Fruit fly (Drosophila melanogaster) whole organism, embryonic: Measurements from ENCODE around the gene CG6040.

Source experiments
- ATbp ChIP-seq: fragments of 200-800 bp; sonication (Bioruptor generic); optimal IDR thresholded peaks from 2 replicates; lab custom pipeline; 2017; ENCODE audit warnings: missing biosample characterization, mild to moderate bottlenecking, missing genetic modification characterization, missing genetic modification reagents
- Atf-2 ChIP-seq: fragments of 200-800 bp; sonication (Bioruptor generic); optimal IDR thresholded peaks from 2 replicates; lab custom pipeline; 2016; ENCODE audit warnings: missing biosample characterization, missing genetic modification characterization
- CG10431 ChIP-seq: fragments of 200-800 bp; sonication (Bioruptor generic); optimal IDR thresholded peaks from 3 replicates; lab custom pipeline; 2018; ENCODE audit warnings: missing biosample characterization, mild to moderate bottlenecking, missing genetic modification characterization
- CG11093 ChIP-seq: fragments of 200-800 bp; sonication (Bioruptor generic); IDR thresholded peaks from 3 replicates; pipeline ENCODE4 v1.3.6; 2022; ENCODE audit warnings: missing biosample characterization, missing genetic modification characterization
- CG11398 ChIP-seq: fragments of 200-800 bp; sonication (Bioruptor generic); optimal IDR thresholded peaks from 2 replicates; lab custom pipeline; 2016; ENCODE audit warnings: missing biosample characterization, missing genetic modification characterization
- CG12391 ChIP-seq: fragments of 200-800 bp; sonication (Bioruptor generic); optimal IDR thresholded peaks from 3 replicates; lab custom pipeline; 2018; ENCODE audit warnings: missing biosample characterization, mild to moderate bottlenecking, missing genetic modification characterization, moderate library complexity
- CG15011 ChIP-seq: fragments of 200-800 bp; sonication (Bioruptor generic); optimal IDR thresholded peaks from 3 replicates; lab custom pipeline; 2018; ENCODE audit warnings: missing biosample characterization, mild to moderate bottlenecking, missing genetic modification characterization
- CG15073 ChIP-seq: fragments of 200-800 bp; sonication (Bioruptor generic); optimal IDR thresholded peaks from 2 replicates; lab custom pipeline; 2016; ENCODE audit warnings: missing biosample characterization, missing genetic modification characterization
- CG16813 ChIP-seq: fragments of 200-800 bp; sonication (Bioruptor generic); IDR thresholded peaks from 3 replicates; pipeline ENCODE4 v1.3.6; 2022; ENCODE audit warnings: missing biosample characterization, missing genetic modification characterization; ENCODE audit not compliant: partially characterized antibody
- CG18599 ChIP-seq: fragments of 200-800 bp; sonication (Bioruptor generic); optimal IDR thresholded peaks from 3 replicates; lab custom pipeline; 2017; ENCODE audit warnings: missing biosample characterization, missing genetic modification characterization, mild to moderate bottlenecking, moderate library complexity, missing genetic modification reagents
- CG2120 ChIP-seq: fragments of 200-800 bp; sonication (Bioruptor generic); optimal IDR thresholded peaks from 3 replicates; lab custom pipeline; 2016; ENCODE audit warnings: missing biosample characterization, missing genetic modification characterization
- CG34422 ChIP-seq: fragments of 200-800 bp; sonication (Bioruptor generic); IDR thresholded peaks from 3 replicates; pipeline ENCODE4 v1.3.6; 2022; ENCODE audit warnings: missing biosample characterization, missing genetic modification characterization
- CG42726 ChIP-seq: fragments of 200-800 bp; sonication (Bioruptor generic); IDR thresholded peaks from 2 replicates; pipeline ENCODE4 v1.3.6; 2022; ENCODE audit warnings: missing biosample characterization, missing genetic modification characterization; ENCODE audit not compliant: partially characterized antibody
- CG4424 ChIP-seq: fragments of 200-800 bp; sonication (Bioruptor generic); optimal IDR thresholded peaks from 3 replicates; lab custom pipeline; 2016; ENCODE audit warnings: missing biosample characterization, missing genetic modification characterization
- CG9609 ChIP-seq: fragments of 200-800 bp; sonication (Bioruptor generic); optimal IDR thresholded peaks from 3 replicates; lab custom pipeline; 2016; ENCODE audit warnings: missing biosample characterization, missing genetic modification characterization
- CG9727 ChIP-seq: fragments of 200-800 bp; sonication (Bioruptor generic); optimal IDR thresholded peaks from 3 replicates; lab custom pipeline; 2017; ENCODE audit warnings: missing biosample characterization, mild to moderate bottlenecking, missing genetic modification characterization
- CG9876 ChIP-seq: fragments of 200-800 bp; sonication (Bioruptor generic); optimal IDR thresholded peaks from 2 replicates; lab custom pipeline; 2016; ENCODE audit warnings: missing biosample characterization, missing genetic modification characterization
- Dad ChIP-seq: fragments of 200-800 bp; sonication (Bioruptor generic); optimal IDR thresholded peaks from 3 replicates; lab custom pipeline; 2016; ENCODE audit warnings: missing biosample characterization, missing genetic modification characterization
- Dek ChIP-seq: fragments of 200-800 bp; sonication (Bioruptor generic); optimal IDR thresholded peaks from 3 replicates; lab custom pipeline; 2019; ENCODE audit warnings: missing biosample characterization, mild to moderate bottlenecking, missing genetic modification characterization, moderate library complexity
- Gug ChIP-seq: fragments of 200-800 bp; sonication (Bioruptor generic); IDR thresholded peaks from 4 replicates; pipeline ENCODE4 v1.3.6; 2022; ENCODE audit warnings: missing biosample characterization, missing genetic modification characterization
- HLH54F ChIP-seq: fragments of 200-800 bp; sonication (Bioruptor generic); optimal IDR thresholded peaks from 3 replicates; lab custom pipeline; 2016; ENCODE audit warnings: missing biosample characterization, missing genetic modification characterization
- Hand ChIP-seq: fragments of 200-800 bp; sonication (Bioruptor generic); optimal IDR thresholded peaks from 2 replicates; lab custom pipeline; 2017; ENCODE audit warnings: mild to moderate bottlenecking, missing biosample characterization, missing genetic modification reagents, missing genetic modification characterization
- Hr3 ChIP-seq: fragments of 200-800 bp; sonication (Bioruptor generic); optimal IDR thresholded peaks from 3 replicates; lab custom pipeline; 2016; ENCODE audit warnings: missing biosample characterization, missing genetic modification characterization
- Mad ChIP-seq: fragments of 200-800 bp; sonication (Bioruptor generic); optimal IDR thresholded peaks from 2 replicates; lab custom pipeline; 2016; ENCODE audit warnings: missing biosample characterization, missing genetic modification characterization
- Neu2 ChIP-seq: fragments of 200-800 bp; sonication (Bioruptor generic); optimal IDR thresholded peaks from 3 replicates; lab custom pipeline; 2016; ENCODE audit warnings: missing biosample characterization, missing genetic modification characterization, borderline replicate concordance
- Nf-YA ChIP-seq: fragments of 200-800 bp; sonication (Bioruptor generic); IDR thresholded peaks from 2 replicates; pipeline ENCODE4 v1.3.6; 2022; ENCODE audit warnings: missing biosample characterization, missing genetic modification characterization
- Usf ChIP-seq: fragments of 200-800 bp; sonication (Bioruptor generic); optimal IDR thresholded peaks from 2 replicates; lab custom pipeline; 2017; ENCODE audit warnings: missing genotype, missing biosample characterization, missing genetic modification characterization
- ab ChIP-seq: fragments of 200-800 bp; sonication (Bioruptor generic); optimal IDR thresholded peaks from 2 replicates; lab custom pipeline; 2016; ENCODE audit warnings: missing biosample characterization, missing genetic modification characterization
- ac ChIP-seq: fragments of 200-800 bp; sonication (Bioruptor generic); optimal IDR thresholded peaks from 3 replicates; lab custom pipeline; 2017; ENCODE audit warnings: missing biosample characterization, mild to moderate bottlenecking, missing genetic modification characterization
- al ChIP-seq: fragments of 200-800 bp; sonication (Bioruptor generic); IDR thresholded peaks from 2 replicates; pipeline ENCODE4 v1.3.6; 2022; ENCODE audit warnings: missing biosample characterization, missing genetic modification characterization
- ase ChIP-seq: fragments of 200-800 bp; sonication (Bioruptor generic); IDR thresholded peaks from 3 replicates; pipeline ENCODE4 v1.3.6; 2022; ENCODE audit warnings: missing biosample characterization, missing genetic modification characterization
- ash1 ChIP-seq: fragments of 200-800 bp; sonication (Bioruptor generic); optimal IDR thresholded peaks from 2 replicates; lab custom pipeline; 2018; ENCODE audit warnings: missing biosample characterization, mild to moderate bottlenecking, missing genetic modification characterization
- cato ChIP-seq: fragments of 200-800 bp; sonication (Bioruptor generic); optimal IDR thresholded peaks from 2 replicates; lab custom pipeline; 2016; ENCODE audit warnings: missing biosample characterization, missing genetic modification characterization, borderline replicate concordance
- crc ChIP-seq: fragments of 200-800 bp; sonication (Bioruptor generic); optimal IDR thresholded peaks from 2 replicates; lab custom pipeline; 2016; ENCODE audit warnings: missing biosample characterization, missing genetic modification characterization
- crol ChIP-seq: fragments of 200-800 bp; sonication (Bioruptor generic); IDR thresholded peaks from 2 replicates; pipeline ENCODE4 v1.3.6; 2022; ENCODE audit warnings: missing biosample characterization, missing genetic modification characterization
- dan ChIP-seq: fragments of 200-800 bp; sonication (Bioruptor generic); IDR thresholded peaks from 2 replicates; pipeline ENCODE4 v1.3.6; 2022; ENCODE audit warnings: missing biosample characterization, missing genetic modification characterization
- exex ChIP-seq: fragments of 200-800 bp; sonication (Bioruptor generic); optimal IDR thresholded peaks from 4 replicates; lab custom pipeline; 2018; ENCODE audit warnings: missing biosample characterization, mild to moderate bottlenecking, missing genetic modification characterization, moderate library complexity
- fd102C ChIP-seq: fragments of 200-800 bp; sonication (Bioruptor generic); optimal IDR thresholded peaks from 2 replicates; lab custom pipeline; 2018; ENCODE audit warnings: missing biosample characterization, mild to moderate bottlenecking, missing genetic modification characterization, moderate library complexity
- klu ChIP-seq: fragments of 200-800 bp; sonication (Bioruptor generic); IDR thresholded peaks from 2 replicates; pipeline ENCODE4 v1.3.6; 2022; ENCODE audit warnings: missing biosample characterization, missing genetic modification characterization
- mld ChIP-seq: fragments of 200-800 bp; sonication (Bioruptor generic); IDR thresholded peaks from 3 replicates; pipeline ENCODE4 v1.3.6; 2022; ENCODE audit warnings: missing biosample characterization, missing genetic modification characterization; ENCODE audit not compliant: partially characterized antibody
- oc ChIP-seq: fragments of 200-800 bp; sonication (Bioruptor generic); optimal IDR thresholded peaks from 2 replicates; lab custom pipeline; 2018; ENCODE audit warnings: missing biosample characterization, mild to moderate bottlenecking, missing genetic modification characterization, moderate library complexity
- odd ChIP-seq: fragments of 200-800 bp; sonication (Bioruptor generic); optimal IDR thresholded peaks from 2 replicates; lab custom pipeline; 2017; ENCODE audit warnings: missing biosample characterization, mild to moderate bottlenecking, missing genetic modification characterization
- pnt ChIP-seq: fragments of 200-800 bp; sonication (Bioruptor generic); optimal IDR thresholded peaks from 3 replicates; lab custom pipeline; 2016; ENCODE audit warnings: missing biosample characterization, missing genetic modification characterization
- rib ChIP-seq: fragments of 200-800 bp; sonication (Bioruptor generic); IDR thresholded peaks from 2 replicates; pipeline ENCODE4 v1.3.6; 2022; ENCODE audit warnings: missing biosample characterization, missing genetic modification characterization
- ro ChIP-seq: fragments of 200-800 bp; sonication (Bioruptor generic); IDR thresholded peaks from 2 replicates; pipeline ENCODE4 v1.3.6; 2022; ENCODE audit warnings: missing biosample characterization, missing genetic modification characterization
- run ChIP-seq: fragments of 200-800 bp; sonication (Bioruptor generic); optimal IDR thresholded peaks from 3 replicates; lab custom pipeline; 2018; ENCODE audit warnings: missing biosample characterization, mild to moderate bottlenecking, missing genetic modification characterization
- sens-2 ChIP-seq: fragments of 200-800 bp; sonication (Bioruptor generic); IDR thresholded peaks from 2 replicates; pipeline ENCODE4 v1.3.6; 2022; ENCODE audit warnings: missing biosample characterization, missing genetic modification characterization
- seq ChIP-seq: fragments of 200-800 bp; sonication (Bioruptor generic); IDR thresholded peaks from 2 replicates; pipeline ENCODE4 v1.3.6; 2022; ENCODE audit warnings: missing biosample characterization, missing genetic modification characterization
- sim ChIP-seq: fragments of 200-800 bp; sonication (Bioruptor generic); IDR thresholded peaks from 2 replicates; pipeline ENCODE4 v1.3.6; 2022; ENCODE audit warnings: missing biosample characterization, missing genetic modification characterization
- stc ChIP-seq: fragments of 200-800 bp; sonication (Bioruptor generic); IDR thresholded peaks from 2 replicates; pipeline ENCODE4 v1.3.6; 2022; ENCODE audit warnings: missing biosample characterization, missing genetic modification characterization
- vfl ChIP-seq: fragments of 200-800 bp; sonication (Bioruptor generic); optimal IDR thresholded peaks from 2 replicates; lab custom pipeline; 2016; ENCODE audit warnings: missing biosample characterization, missing genetic modification characterization

The CG6040 gene

dm6 chr3R:19162135-19162616 is 65.4 kb downstream of the CG6040 start, which contains the start of the genes CG42359 and Nsun5 (continued):
- TF ChIP-seq CG15011 (peak; percentile 55), CG9876 (GFP tag; lab: Kevin White, UChicago) (peak; percentile 87), CG18599 (GFP tag; lab: Kevin White, UChicago) (peak; percentile 89), Neu2 (GFP tag; lab: Kevin White, UChicago) (peak; percentile 70), CG11398 (peak; percentile 86), cato (GFP tag; lab: Kevin White, UChicago) (peak; percentile 87), rib (GFP tag; lab: Robert Waterston, UW) (no peak; the same call in 1 of the 2 replicates), sim (GFP tag; lab: Robert Waterston, UW) (peak; percentile 52; the same call in 1 of the 2 replicates), Gug (peak; percentile 89), Dek (tag; lab: Kevin White, UChicago) (peak; percentile 83), al (GFP tag; lab: Robert Waterston, UW) (peak; percentile 87), Hand (GFP tag; lab: Kevin White, UChicago) (peak; percentile 48), Atf-2 (GFP tag; lab: Kevin White, UChicago) (peak; percentile 88), vfl (GFP tag; lab: Kevin White, UChicago) (peak; percentile 89), CG16813 (GFP tag; lab: Robert Waterston, UW) (peak; percentile 90), ro (GFP tag; lab: Robert Waterston, UW) (peak; percentile 54; the same call in 1 of the 2 replicates), Hr3 (peak; percentile 89), CG4424 (peak; percentile 90), pnt (GFP tag; lab: Kevin White, UChicago) (peak; percentile 91), crc (GFP tag; lab: Kevin White, UChicago) (peak; percentile 87), ash1 (GFP tag; lab: Kevin White, UChicago) (peak; percentile 57), CG42726 (GFP tag; lab: Robert Waterston, UW) (peak; percentile 76), CG15073 (peak; percentile 10), Dad (GFP tag; lab: Kevin White, UChicago) (peak; percentile 85), oc (tag; lab: Kevin White, UChicago) (peak; percentile 87), CG34422 (GFP tag; lab: Robert Waterston, UW) (peak; percentile 90), seq (GFP tag; lab: Robert Waterston, UW) (peak; percentile 81), ase (peak; percentile 86), sens-2 (peak; percentile 80), Nf-YA (GFP tag; lab: Robert Waterston, UW) (peak; percentile 84), ATbp (GFP tag; lab: Kevin White, UChicago) (peak; percentile 64), CG11093 (GFP tag; lab: Robert Waterston, UW) (peak; percentile 88), CG9609 (GFP tag; lab: Kevin White, UChicago) (peak; percentile 93), klu (GFP tag; lab: Robert Waterston, UW) (peak; percentile 73), CG2120 (GFP tag; lab: Kevin White, UChicago) (peak; percentile 95), run (tag; lab: Kevin White, UChicago) (peak; percentile 76), stc (GFP tag; lab: Robert Waterston, UW) (peak; percentile 85), Usf (GFP tag; lab: Kevin White, UChicago) (peak; percentile 84), dan (GFP tag; lab: Robert Waterston, UW) (peak; percentile 79), odd (GFP tag; lab: Kevin White, UChicago) (peak; percentile 7), ac (GFP tag; lab: Kevin White, UChicago) (no peak), Mad (GFP tag; lab: Kevin White, UChicago) (peak; percentile 84), ab (GFP tag; lab: Kevin White, UChicago) (peak; percentile 36), CG12391 (tag; lab: Kevin White, UChicago) (peak; percentile 96), crol (no peak), HLH54F (peak; percentile 94), mld (peak; percentile 75; the same call in 2 of the 3 replicates), exex (tag; lab: Kevin White, UChicago) (peak; percentile 73), CG9727 (GFP tag; lab: Kevin White, UChicago) (peak; percentile 91), fd102C (GFP tag; lab: Kevin White, UChicago) (no peak), CG10431 (peak; percentile 30)
